Fruit fly (Drosophila melanogaster) whole organism, prepupa: ENCODE results near the gene Psa.
A peak's percentile ranks its signal among the peaks of the same experiment; 100 is the strongest.

Source experiments
- Blimp-1 ChIP-seq: fragments of 200-800 bp; sonication (Bioruptor generic); optimal IDR thresholded peaks from 3 replicates; lab custom pipeline; 2017; ENCODE audit warnings: missing biosample characterization, missing genetic modification characterization, mild to moderate bottlenecking, moderate library complexity, missing genetic modification reagents
- CG10631 ChIP-seq: fragments of 200-800 bp; sonication (Bioruptor generic); optimal IDR thresholded peaks from 2 replicates; lab custom pipeline; 2016; ENCODE audit warnings: missing biosample characterization, missing genetic modification characterization
- CG10669 ChIP-seq: fragments of 200-800 bp; sonication (Bioruptor generic); optimal IDR thresholded peaks from 3 replicates; lab custom pipeline; 2018; ENCODE audit warnings: missing biosample characterization, mild to moderate bottlenecking, missing genetic modification characterization, moderate library complexity
- CG11294 ChIP-seq: fragments of 200-800 bp; sonication (Bioruptor generic); IDR thresholded peaks from 2 replicates; pipeline ENCODE4 v1.3.6; 2022; ENCODE audit warnings: missing biosample characterization, missing genetic modification characterization
- CG11762 ChIP-seq: fragments of 200-800 bp; sonication (Bioruptor generic); optimal IDR thresholded peaks from 3 replicates; lab custom pipeline; 2016; ENCODE audit warnings: missing biosample characterization, missing genetic modification characterization; ENCODE audit not compliant: insufficient read depth
- CG11902 ChIP-seq: fragments of 200-800 bp; sonication (Bioruptor generic); optimal IDR thresholded peaks from 3 replicates; lab custom pipeline; 2016; ENCODE audit warnings: missing biosample characterization, missing genetic modification characterization
- CG15336 ChIP-seq: fragments of 200-800 bp; sonication (Bioruptor generic); IDR thresholded peaks from 2 replicates; pipeline ENCODE4 v1.3.6; 2022; ENCODE audit warnings: missing biosample characterization, missing genetic modification characterization
- CG1621 ChIP-seq: fragments of 200-800 bp; sonication (Bioruptor generic); optimal IDR thresholded peaks from 3 replicates; lab custom pipeline; 2018; ENCODE audit warnings: missing biosample characterization, mild to moderate bottlenecking, missing genetic modification characterization
- CG16779 ChIP-seq: fragments of 200-800 bp; sonication (Bioruptor generic); optimal IDR thresholded peaks from 3 replicates; lab custom pipeline; 2017; ENCODE audit warnings: missing biosample characterization, mild to moderate bottlenecking, missing genetic modification characterization
- CG3032 ChIP-seq: fragments of 200-800 bp; optimal IDR thresholded peaks from 2 replicates; lab custom pipeline; 2019; ENCODE audit warnings: missing biosample characterization, mild to moderate bottlenecking, missing genetic modification characterization, moderate library complexity
- CG31627 ChIP-seq: fragments of 200-800 bp; sonication (Bioruptor generic); optimal IDR thresholded peaks from 3 replicates; lab custom pipeline; 2016; ENCODE audit warnings: missing biosample characterization, missing genetic modification characterization
- CG34406 ChIP-seq: fragments of 200-800 bp; sonication (Bioruptor generic); optimal IDR thresholded peaks from 3 replicates; lab custom pipeline; 2016; ENCODE audit warnings: missing biosample characterization, missing genetic modification characterization
- CG3919 ChIP-seq: fragments of 200-800 bp; sonication (Bioruptor generic); optimal IDR thresholded peaks from 3 replicates; lab custom pipeline; 2016; ENCODE audit warnings: missing biosample characterization, missing genetic modification characterization
- CG4318 ChIP-seq: fragments of 200-800 bp; sonication (Bioruptor generic); optimal IDR thresholded peaks from 3 replicates; lab custom pipeline; 2017; ENCODE audit warnings: missing biosample characterization, mild to moderate bottlenecking, missing genetic modification characterization
- CG6163 ChIP-seq: fragments of 200-800 bp; sonication (Bioruptor generic); IDR thresholded peaks from 3 replicates; pipeline ENCODE4 v1.3.6; 2022; ENCODE audit warnings: missing biosample characterization, missing genetic modification characterization
- CG6276 ChIP-seq: fragments of 200-800 bp; sonication (Bioruptor generic); optimal IDR thresholded peaks from 2 replicates; lab custom pipeline; 2017; ENCODE audit warnings: missing biosample characterization, mild to moderate bottlenecking, missing genetic modification characterization
- CG7368 ChIP-seq: fragments of 200-800 bp; sonication (Bioruptor generic); optimal IDR thresholded peaks from 3 replicates; lab custom pipeline; 2016; ENCODE audit warnings: missing biosample characterization, missing genetic modification characterization
- CG8119 ChIP-seq: fragments of 200-800 bp; sonication (Bioruptor generic); IDR thresholded peaks from 3 replicates; pipeline ENCODE4 v1.3.6; 2022; ENCODE audit warnings: missing biosample characterization, missing genetic modification characterization
- CG8632 ChIP-seq: fragments of 200-800 bp; sonication (Bioruptor generic); optimal IDR thresholded peaks from 3 replicates; lab custom pipeline; 2016; ENCODE audit warnings: missing biosample characterization, missing genetic modification characterization
- Eip78C ChIP-seq: fragments of 200-800 bp; sonication (Bioruptor generic); peaks from one replicate; lab custom pipeline; 2016; ENCODE audit warnings: missing biosample characterization, missing genetic modification characterization
- Ets21C ChIP-seq: fragments of 200-800 bp; sonication (Bioruptor generic); optimal IDR thresholded peaks from 3 replicates; lab custom pipeline; 2016; ENCODE audit warnings: missing biosample characterization, missing genetic modification characterization
- Ets96B ChIP-seq: fragments of 200-800 bp; optimal IDR thresholded peaks from 2 replicates; lab custom pipeline; 2019; ENCODE audit warnings: missing biosample characterization, mild to moderate bottlenecking, missing genetic modification characterization, moderate library complexity
- Gug ChIP-seq: fragments of 200-800 bp; sonication (Bioruptor generic); IDR thresholded peaks from 2 replicates; pipeline ENCODE4 v1.3.6; 2022; ENCODE audit warnings: missing biosample characterization, missing genetic modification characterization
- Hr38 ChIP-seq: sonication (Bioruptor generic); optimal IDR thresholded peaks from 2 replicates; lab custom pipeline; 2016; ENCODE audit warnings: missing biosample characterization, missing genetic modification characterization
- Hr39 ChIP-seq: fragments of 200-800 bp; sonication (Bioruptor generic); optimal IDR thresholded peaks from 2 replicates; lab custom pipeline; 2016; ENCODE audit warnings: missing biosample characterization, missing genetic modification characterization
- Lpt ChIP-seq: fragments of 200-800 bp; sonication (Bioruptor generic); optimal IDR thresholded peaks from 3 replicates; lab custom pipeline; 2016; ENCODE audit warnings: missing biosample characterization, missing genetic modification characterization
- OdsH ChIP-seq: fragments of 200-800 bp; sonication (Bioruptor generic); optimal IDR thresholded peaks from 3 replicates; lab custom pipeline; 2016; ENCODE audit warnings: missing biosample characterization, missing genetic modification characterization
- Sox102F ChIP-seq: fragments of 200-800 bp; sonication (Bioruptor generic); optimal IDR thresholded peaks from 2 replicates; lab custom pipeline; 2016; ENCODE audit warnings: missing biosample characterization, mild to moderate bottlenecking, missing genetic modification characterization
- Sox14 ChIP-seq: fragments of 200-800 bp; sonication (Bioruptor generic); optimal IDR thresholded peaks from 3 replicates; lab custom pipeline; 2016; ENCODE audit warnings: missing biosample characterization, missing genetic modification characterization
- Sox15 ChIP-seq: fragments of 200-800 bp; sonication (Bioruptor generic); optimal IDR thresholded peaks from 3 replicates; lab custom pipeline; 2016; ENCODE audit warnings: missing biosample characterization, missing genetic modification characterization
- achi ChIP-seq: fragments of 200-800 bp; sonication (Bioruptor generic); optimal IDR thresholded peaks from 3 replicates; lab custom pipeline; 2016; ENCODE audit warnings: missing biosample characterization, missing genetic modification characterization
- acj6 ChIP-seq: fragments of 200-800 bp; sonication (Bioruptor generic); optimal IDR thresholded peaks from 3 replicates; lab custom pipeline; 2016; ENCODE audit warnings: missing biosample characterization, missing genetic modification characterization
- dsx ChIP-seq: fragments of 200-800 bp; optimal IDR thresholded peaks from 3 replicates; lab custom pipeline; 2019; ENCODE audit warnings: missing biosample characterization, mild to moderate bottlenecking, missing genetic modification characterization, moderate library complexity; ENCODE audit not compliant: poor library complexity, severe bottlenecking
- eg ChIP-seq: fragments of 200-800 bp; sonication (Bioruptor generic); IDR thresholded peaks from 3 replicates; pipeline ENCODE4 v1.3.6; 2022; ENCODE audit warnings: missing biosample characterization, missing genetic modification characterization
- esn ChIP-seq: fragments of 200-800 bp; sonication (Bioruptor generic); optimal IDR thresholded peaks from 2 replicates; lab custom pipeline; 2016; ENCODE audit warnings: missing biosample characterization, mild to moderate bottlenecking, missing genetic modification characterization, moderate library complexity
- fd59A ChIP-seq: fragments of 200-800 bp; sonication (Bioruptor generic); optimal IDR thresholded peaks from 2 replicates; lab custom pipeline; 2017; ENCODE audit warnings: missing biosample characterization, mild to moderate bottlenecking, missing genetic modification characterization, missing genetic modification reagents
- fd85E ChIP-seq: fragments of 200-800 bp; sonication (Bioruptor generic); optimal IDR thresholded peaks from 3 replicates; lab custom pipeline; 2016; ENCODE audit warnings: missing biosample characterization, missing genetic modification characterization
- fkh ChIP-seq: fragments of 200-800 bp; sonication (Bioruptor generic); optimal IDR thresholded peaks from 3 replicates; lab custom pipeline; 2017; ENCODE audit warnings: missing biosample characterization, mild to moderate bottlenecking, missing genetic modification characterization, moderate library complexity
- lz ChIP-seq: fragments of 200-800 bp; sonication (Bioruptor generic); optimal IDR thresholded peaks from 3 replicates; lab custom pipeline; 2016; ENCODE audit warnings: missing biosample characterization, missing genetic modification characterization
- pdm3 ChIP-seq: fragments of 200-800 bp; sonication (Bioruptor generic); optimal IDR thresholded peaks from 3 replicates; lab custom pipeline; 2016; ENCODE audit warnings: missing biosample characterization, missing genetic modification characterization
- salr ChIP-seq, 2 experiments: fragments of 200-800 bp; sonication (Bioruptor generic); optimal IDR thresholded peaks; 3 replicates each; lab custom pipeline; 2016 to 2018; ENCODE audit warnings: missing biosample characterization in 2 of 2, missing genetic modification characterization in 2 of 2, mild to moderate bottlenecking in 1 of 2
- spab ChIP-seq: fragments of 200-800 bp; sonication (Bioruptor generic); optimal IDR thresholded peaks from 2 replicates; lab custom pipeline; 2017; ENCODE audit warnings: missing biosample characterization, mild to moderate bottlenecking, missing genetic modification characterization, missing genetic modification reagents
- svp ChIP-seq: fragments of 200-800 bp; sonication (Bioruptor generic); peaks from one replicate; lab custom pipeline; 2016; ENCODE audit warnings: missing biosample characterization, missing genetic modification characterization
- topi ChIP-seq: fragments of 200-800 bp; sonication (Bioruptor generic); optimal IDR thresholded peaks from 3 replicates; lab custom pipeline; 2016; ENCODE audit warnings: missing biosample characterization, missing genetic modification characterization
- vri ChIP-seq: fragments of 200-800 bp; sonication (Bioruptor generic); optimal IDR thresholded peaks from 3 replicates; lab custom pipeline; 2016; ENCODE audit warnings: missing biosample characterization, mild to moderate bottlenecking, missing genetic modification characterization

Psa gene

DNA sequence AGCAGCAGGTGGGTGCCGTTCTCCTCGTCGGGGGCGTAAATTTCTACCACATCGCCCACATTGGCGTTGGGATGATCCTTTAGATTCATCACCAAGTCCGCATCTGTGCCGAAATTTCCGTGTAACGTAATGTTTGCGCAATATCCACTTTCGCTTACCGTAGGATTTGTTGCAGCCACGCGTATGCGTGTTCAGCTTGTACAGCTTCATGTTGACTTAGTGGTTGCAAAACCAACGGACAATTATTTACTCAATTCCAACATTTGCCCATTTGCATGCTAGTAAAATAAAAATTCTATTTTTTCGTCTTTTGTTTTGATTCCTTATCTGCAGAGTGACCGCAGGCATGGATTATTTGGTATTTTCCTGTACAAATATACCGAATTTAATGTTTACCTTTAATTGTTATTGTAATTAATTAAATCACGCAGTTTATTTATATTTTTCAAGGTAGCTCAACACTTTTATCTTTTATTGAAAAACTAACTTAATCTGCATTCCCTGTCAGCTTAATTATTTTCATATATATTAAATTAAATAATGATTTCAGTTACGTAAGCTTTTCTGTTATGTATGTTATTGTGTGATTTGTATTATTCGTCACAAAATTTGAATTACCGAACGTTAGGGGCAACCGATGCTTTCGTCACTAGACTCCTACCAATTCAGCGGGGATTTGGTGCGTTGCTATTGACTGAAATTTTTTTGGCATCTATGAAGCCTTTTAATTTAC is 31.2 kb downstream of the Psa start, which contains the start of gene Iml1:
Gene Iml1 (minus strand): TSS at position 336 of the 733 bp plus-strand sequence.
- TF ChIP-seq svp (GFP tag; lab: Kevin White, UChicago) (peak; percentile 63), CG6163 (GFP tag; lab: Robert Waterston, UW) (no peak), achi (GFP tag; lab: Kevin White, UChicago) (no peak), CG6276 (GFP tag; lab: Kevin White, UChicago) (no peak), Gug (no peak), vri (GFP tag; lab: Kevin White, UChicago) (no peak), Hr38 (GFP tag; lab: Kevin White, UChicago) (no peak), CG1621 (tag; lab: Kevin White, UChicago) (no peak), CG7368 (GFP tag; lab: Kevin White, UChicago) (no peak), CG3919 (GFP tag; lab: Kevin White, UChicago) (no peak), esn (GFP tag; lab: Kevin White, UChicago) (peak; percentile 43), fd85E (GFP tag; lab: Kevin White, UChicago) (no peak), Ets96B (tag; lab: Kevin White, UChicago) (no peak), Sox102F (GFP tag; lab: Kevin White, UChicago) (no peak), spab (GFP tag; lab: Kevin White, UChicago) (no peak), fkh (GFP tag; lab: Kevin White, UChicago) (peak; percentile 41), Blimp-1 (GFP tag; lab: Kevin White, UChicago) (no peak), CG11294 (GFP tag; lab: Robert Waterston, UW) (no peak), Sox15 (GFP tag; lab: Kevin White, UChicago) (no peak), Hr39 (GFP tag; lab: Kevin White, UChicago) (no peak), CG15336 (no peak), CG11902 (GFP tag; lab: Kevin White, UChicago) (no peak), salr (GFP tag; optimal IDR thresholded peaks at IDR 0.05; lab: Kevin White, UChicago) (no peak), CG3032 (tag; lab: Kevin White, UChicago) (no peak), fd59A (no peak), topi (GFP tag; lab: Kevin White, UChicago) (no peak), OdsH (no peak), CG10631 (GFP tag; lab: Kevin White, UChicago) (no peak), CG34406 (GFP tag; lab: Kevin White, UChicago) (no peak), dsx (GFP tag; lab: Kevin White, UChicago) (no peak), Ets21C (GFP tag; lab: Kevin White, UChicago) (no peak), CG11762 (no peak), CG8632 (GFP tag; lab: Kevin White, UChicago) (no peak), lz (peak; percentile 18)

DNA sequence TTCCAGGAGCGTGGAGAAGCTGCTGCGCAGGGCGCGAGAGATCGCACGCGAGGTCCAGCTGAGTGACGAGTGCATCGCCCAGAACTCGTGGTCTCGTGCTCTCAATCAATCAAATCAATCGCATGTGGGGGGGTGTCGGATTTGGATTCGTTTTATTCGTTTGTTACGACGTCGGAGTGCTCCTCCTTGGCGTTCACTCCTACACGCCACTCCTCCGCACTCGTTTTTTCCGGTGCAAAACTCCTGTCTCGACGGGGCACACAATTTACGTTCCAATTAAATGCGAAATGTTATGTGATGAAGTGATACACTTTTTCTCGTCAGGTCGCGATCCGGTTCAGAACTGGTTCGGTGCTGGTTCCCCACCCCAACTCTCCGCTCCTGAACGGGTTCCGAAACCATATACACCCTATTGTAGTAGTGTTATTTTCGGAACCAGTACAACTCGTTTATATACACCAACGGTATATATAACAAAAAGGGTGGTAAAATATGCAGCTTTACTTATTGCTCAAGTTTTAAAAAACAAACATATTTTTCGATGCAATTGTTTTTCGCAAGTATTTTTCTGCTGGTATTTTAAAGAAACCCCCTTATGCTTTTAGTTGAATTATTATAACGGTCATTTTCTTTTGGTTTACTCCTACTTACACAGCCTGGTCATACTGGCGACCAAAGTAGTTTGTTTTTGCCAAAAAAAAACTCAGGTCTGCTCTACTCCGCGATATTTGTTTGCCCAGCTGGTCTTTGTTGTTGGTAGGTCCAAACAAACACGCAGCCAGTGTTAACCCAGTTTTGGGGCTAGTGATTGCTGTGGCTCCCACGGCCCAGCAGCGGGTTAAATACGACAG is 34.1 kb downstream of the Psa start, which contains the start of the genes CG12091 and pns:
Gene CG12091 (minus strand): TSS at position 349 of the 851 bp plus-strand sequence.
Gene pns (plus strand): TSS at position 651 of the 851 bp plus-strand sequence.
- peak; percentile 58 for TF ChIP-seq CG3032 (tag; lab: Kevin White, UChicago)
- TF ChIP-seq CG10669 (GFP tag; lab: Kevin White, UChicago) = no peak
- TF ChIP-seq Lpt (GFP tag; lab: Kevin White, UChicago) = peak; percentile 21
- TF ChIP-seq Eip78C (GFP tag; lab: Kevin White, UChicago) = peak; percentile 88
- peak; percentile 3 for TF ChIP-seq CG11902 (GFP tag; lab: Kevin White, UChicago)
- 0 out of 2 replicates have a peak, but pooled peaks have one; percentile 13 for TF ChIP-seq Gug
- TF ChIP-seq pdm3 (GFP tag; lab: Kevin White, UChicago) = no peak
- no peak for TF ChIP-seq acj6 (GFP tag; lab: Kevin White, UChicago)
- TF ChIP-seq CG6276 (GFP tag; lab: Kevin White, UChicago) = no peak
- peak; percentile 24; the same call in 1 of the 3 replicates for TF ChIP-seq CG8119 (GFP tag; lab: Robert Waterston, UW)
- peak; percentile 44 for TF ChIP-seq Sox14
- TF ChIP-seq Hr39 (GFP tag; lab: Kevin White, UChicago) = no peak
- TF ChIP-seq vri (GFP tag; lab: Kevin White, UChicago) = peak; percentile 23
- peak; percentile 54 for TF ChIP-seq CG15336
- TF ChIP-seq lz = peak; percentile 65
- TF ChIP-seq CG31627 (GFP tag; lab: Kevin White, UChicago) = peak; percentile 60
- TF ChIP-seq CG6163 (GFP tag; lab: Robert Waterston, UW) = peak; percentile 70; the same call in 2 of the 3 replicates
- TF ChIP-seq CG16779 (tag; lab: Kevin White, UChicago) = no peak
- peak; percentile 41 for TF ChIP-seq topi (GFP tag; lab: Kevin White, UChicago)
- no peak for TF ChIP-seq Sox15 (GFP tag; lab: Kevin White, UChicago)
- TF ChIP-seq CG8632 (GFP tag; lab: Kevin White, UChicago) = peak; percentile 47
- TF ChIP-seq eg = peak; percentile 70
- TF ChIP-seq CG4318 (GFP tag; lab: Kevin White, UChicago) = no peak
- peak; percentile 95 for TF ChIP-seq fkh (GFP tag; lab: Kevin White, UChicago)
